Worm (Caenorhabditis elegans) whole organism, early embryonic: Measurements from ENCODE around the gene Y40H7A.11.

Experiments
- B0310.2 ChIP-seq: sonication (generic microtip); optimal IDR thresholded peaks from 2 replicates; lab custom pipeline; 2016; ENCODE audit warnings: mild to moderate bottlenecking, missing genetic modification characterization, missing compliant biosample characterization
- F13C5.2 ChIP-seq: sonication (generic microtip); optimal IDR thresholded peaks from 2 replicates; lab custom pipeline; 2017; ENCODE audit warnings: mild to moderate bottlenecking, missing genetic modification characterization, inconsistent platforms, missing compliant biosample characterization
- aly-1 ChIP-seq: sonication (generic microtip); optimal IDR thresholded peaks from 2 replicates; lab custom pipeline; 2016; ENCODE audit warnings: missing genetic modification characterization, missing compliant biosample characterization
- ama-1 ChIP-seq: fragments of 150-350 bp; optimal IDR thresholded peaks from 2 replicates; lab custom pipeline; 2014
- ceh-13 ChIP-seq: fragments of 200-800 bp; sonication (Bioruptor generic); optimal IDR thresholded peaks from 2 replicates; lab custom pipeline; 2018; ENCODE audit warnings: mild to moderate bottlenecking, missing genetic modification characterization, missing compliant biosample characterization
- ceh-36 ChIP-seq: sonication (generic microtip); optimal IDR thresholded peaks from 2 replicates; lab custom pipeline; 2016; ENCODE audit warnings: missing genetic modification characterization, inconsistent platforms, missing compliant biosample characterization
- ets-7 ChIP-seq: sonication (generic microtip); optimal IDR thresholded peaks from 2 replicates; lab custom pipeline; 2016; ENCODE audit warnings: missing genotype, missing genetic modification characterization, missing compliant biosample characterization
- flt-1 ChIP-seq: fragments of 200-800 bp; sonication (Bioruptor generic); IDR thresholded peaks from 2 replicates; pipeline ENCODE4 v1.3.6; 2022; ENCODE audit warnings: missing genetic modification characterization, missing compliant biosample characterization
- hmbx-1 ChIP-seq: sonication (generic microtip); optimal IDR thresholded peaks from 2 replicates; lab custom pipeline; 2016; ENCODE audit warnings: mild to moderate bottlenecking, missing genetic modification characterization, missing compliant biosample characterization
- hmg-4 ChIP-seq: fragments of 200-800 bp; sonication (Bioruptor generic); optimal IDR thresholded peaks from 2 replicates; lab custom pipeline; 2018; ENCODE audit warnings: mild to moderate bottlenecking, missing genetic modification characterization, missing compliant biosample characterization
- hnd-1 ChIP-seq: sonication (generic microtip); optimal IDR thresholded peaks from 2 replicates; lab custom pipeline; 2016; ENCODE audit warnings: missing genetic modification characterization, missing compliant biosample characterization
- pes-1 ChIP-seq: fragments of 200-800 bp; sonication (Bioruptor generic); IDR thresholded peaks from 2 replicates; pipeline ENCODE4 v1.3.6; 2022; ENCODE audit warnings: missing genetic modification reagents, missing genetic modification characterization, missing compliant biosample characterization
- scrt-1 ChIP-seq: fragments of 200-800 bp; sonication (Bioruptor generic); IDR thresholded peaks from 2 replicates; pipeline ENCODE4 v1.3.6; 2022; ENCODE audit warnings: missing genetic modification characterization, missing compliant biosample characterization
- sea-1 ChIP-seq: fragments of 200-800 bp; sonication (Bioruptor generic); conservative IDR thresholded peaks from 2 replicates; pipeline ENCODE4 v1.3.6; 2022; ENCODE audit warnings: missing genetic modification characterization, missing compliant biosample characterization
- tbx-11 ChIP-seq: fragments of 200-800 bp; sonication (Bioruptor generic); IDR thresholded peaks from 2 replicates; pipeline ENCODE4 v1.3.6; 2022; ENCODE audit warnings: missing genetic modification characterization, missing compliant biosample characterization
- tbx-37 ChIP-seq: fragments of 200-800 bp; sonication (Bioruptor generic); conservative IDR thresholded peaks from 2 replicates; pipeline ENCODE4 v1.3.6; 2022; ENCODE audit warnings: missing genetic modification reagents, missing genetic modification characterization, missing compliant biosample characterization
- tra-4 ChIP-seq: sonication (generic microtip); optimal IDR thresholded peaks from 2 replicates; lab custom pipeline; 2017; ENCODE audit warnings: missing genetic modification characterization, missing compliant biosample characterization

Y40H7A.11 gene

ce11 chrIV:15215470-15215869, 4.7 kb downstream of the Y40H7A.11 start, which contains the start of gene Y40H7A.10:
TSS of gene Y40H7A.10 (minus strand) at chrIV:15215597.
- TF ChIP-seq ceh-13 (GFP tag; lab: Kevin White, UChicago) = no peak
- TF ChIP-seq ama-1 (lab: Kevin White, UChicago) = no peak
- TF ChIP-seq ceh-36 (tag; lab: Kevin White, UChicago) = no peak
- no peak for TF ChIP-seq hmg-4 (GFP tag; lab: Kevin White, UChicago)
- no peak for TF ChIP-seq hmbx-1 (tag; lab: Kevin White, UChicago)
- TF ChIP-seq F13C5.2 (tag; lab: Kevin White, UChicago) = no peak
- no peak for TF ChIP-seq ets-7 (tag; lab: Kevin White, UChicago)
- no peak for TF ChIP-seq aly-1 (tag; lab: Kevin White, UChicago)
- no peak for TF ChIP-seq tbx-11 (GFP tag; lab: Robert Waterston, UW)
- no peak for TF ChIP-seq tbx-37 (GFP tag; lab: Robert Waterston, UW)

ce11 chrIV:15214694-15215093, 5.5 kb downstream of the Y40H7A.11 start:
- TF ChIP-seq hmbx-1 (tag; lab: Kevin White, UChicago) (no peak), ets-7 (tag; lab: Kevin White, UChicago) (no peak), flt-1 (GFP tag; lab: Robert Waterston, UW) (no peak), hnd-1 (tag; lab: Kevin White, UChicago) (no peak), hmg-4 (GFP tag; lab: Kevin White, UChicago) (no peak), ceh-13 (GFP tag; lab: Kevin White, UChicago) (no peak), tbx-37 (GFP tag; lab: Robert Waterston, UW) (no peak), pes-1 (GFP tag; lab: Robert Waterston, UW) (no peak), tbx-11 (GFP tag; lab: Robert Waterston, UW) (no peak), tra-4 (no peak), sea-1 (no peak), ceh-36 (tag; lab: Kevin White, UChicago) (no peak), aly-1 (tag; lab: Kevin White, UChicago) (no peak), ama-1 (lab: Kevin White, UChicago) (no peak), F13C5.2 (tag; lab: Kevin White, UChicago) (no peak), B0310.2 (tag; lab: Kevin White, UChicago) (no peak), scrt-1 (no peak)

ce11 chrIV:15210482-15210881, 9.7 kb downstream of the Y40H7A.11 start:
- no peak for TF ChIP-seq ceh-36 (tag; lab: Kevin White, UChicago)
- TF ChIP-seq tbx-11 (GFP tag; lab: Robert Waterston, UW) = no peak

- TF ChIP-seq flt-1 (GFP tag; lab: Robert Waterston, UW) = no peak
- TF ChIP-seq hnd-1 (tag; lab: Kevin White, UChicago) = no peak
- no peak for TF ChIP-seq ceh-13 (GFP tag; lab: Kevin White, UChicago)
- no peak for TF ChIP-seq scrt-1
- TF ChIP-seq hmg-4 (GFP tag; lab: Kevin White, UChicago) = no peak
- TF ChIP-seq pes-1 (GFP tag; lab: Robert Waterston, UW) = no peak
- no peak for TF ChIP-seq hmbx-1 (tag; lab: Kevin White, UChicago)
- TF ChIP-seq B0310.2 (tag; lab: Kevin White, UChicago) = no peak
- no peak for TF ChIP-seq aly-1 (tag; lab: Kevin White, UChicago)
- no peak for TF ChIP-seq tbx-37 (GFP tag; lab: Robert Waterston, UW)
- TF ChIP-seq tra-4 = no peak
- no peak for TF ChIP-seq F13C5.2 (tag; lab: Kevin White, UChicago)
Measured at ce11 chrIV:15206649-15207048, 13.5 kb downstream of the Y40H7A.11 start.

- TF ChIP-seq ceh-36 (tag; lab: Kevin White, UChicago) = no peak
- TF ChIP-seq hnd-1 (tag; lab: Kevin White, UChicago) = no peak
- TF ChIP-seq aly-1 (tag; lab: Kevin White, UChicago) = no peak
- no peak for TF ChIP-seq B0310.2 (tag; lab: Kevin White, UChicago)
- TF ChIP-seq hmg-4 (GFP tag; lab: Kevin White, UChicago) = no peak
- TF ChIP-seq sea-1 = no peak
- no peak for TF ChIP-seq tbx-11 (GFP tag; lab: Robert Waterston, UW)
- TF ChIP-seq F13C5.2 (tag; lab: Kevin White, UChicago) = no peak
- TF ChIP-seq ama-1 (lab: Kevin White, UChicago) = no peak
- TF ChIP-seq tbx-37 (GFP tag; lab: Robert Waterston, UW) = no peak
- TF ChIP-seq ceh-13 (GFP tag; lab: Kevin White, UChicago) = no peak
Measured at ce11 chrIV:15202923-15203322, 17.2 kb downstream of the Y40H7A.11 start, which contains the start of gene sra-30. TSS of gene sra-30 (minus strand) at chrIV:15203023.

- TF ChIP-seq flt-1 (GFP tag; lab: Robert Waterston, UW) (0 out of 2 replicates have a peak, but pooled peaks have one; percentile 35), pes-1 (GFP tag; lab: Robert Waterston, UW) (peak; percentile 81), tbx-37 (GFP tag; lab: Robert Waterston, UW) (peak; percentile 70), scrt-1 (0 out of 2 replicates have a peak, but pooled peaks have one; percentile 15), sea-1 (0 out of 2 replicates have a peak, but pooled peaks have one; percentile 64)
Measured at ce11 chrIV:15189450-15189849, 30.7 kb downstream of the Y40H7A.11 start.

- TF ChIP-seq sea-1 (peak; percentile 62; the same call in 1 of the 2 replicates), pes-1 (GFP tag; lab: Robert Waterston, UW) (peak; percentile 52), tbx-11 (GFP tag; lab: Robert Waterston, UW) (0 out of 2 replicates have a peak, but pooled peaks have one; percentile 25)
Measured at ce11 chrIV:15188298-15188883, 31.8 kb downstream of the Y40H7A.11 start.
